Worm (Caenorhabditis elegans) whole organism, young adult: ENCODE results near the gene B0563.7.

Experiments used
- B0019.2 ChIP-seq: fragments of 200-800 bp; sonication (Bioruptor generic); conservative IDR thresholded peaks from 2 replicates; pipeline ENCODE4 v1.3.6; 2022; ENCODE audit warnings: missing genetic modification reagents, missing genetic modification characterization, missing compliant biosample characterization
- F37B4.10 ChIP-seq: fragments of 200-800 bp; sonication (Bioruptor generic); IDR thresholded peaks from 2 replicates; pipeline ENCODE4 v1.3.6; 2022; ENCODE audit warnings: missing genetic modification characterization, missing compliant biosample characterization
- ceh-58 ChIP-seq: fragments of 200-800 bp; sonication (Bioruptor generic); IDR thresholded peaks from 2 replicates; pipeline ENCODE4 v1.3.6; 2022; ENCODE audit warnings: missing genetic modification characterization, missing compliant biosample characterization
- ets-4 ChIP-seq: fragments of 200-800 bp; sonication (Bioruptor generic); optimal IDR thresholded peaks from 2 replicates; lab custom pipeline; 2018; ENCODE audit warnings: mild to moderate bottlenecking, missing genetic modification characterization, missing compliant biosample characterization
- let-526 ChIP-seq: fragments of 200-800 bp; sonication (Bioruptor generic); IDR thresholded peaks from 2 replicates; pipeline ENCODE4 v1.3.6; 2022; ENCODE audit warnings: missing genetic modification reagents, missing genetic modification characterization, missing compliant biosample characterization
- let-607 ChIP-seq, 2 experiments: fragments of 200-800 bp in 1 of 2; sonication (Bioruptor generic) in 1 of 2; sonication (generic microtip) in 1 of 2; optimal IDR thresholded peaks; 2 replicates each; lab custom pipeline; 2016 to 2018; ENCODE audit warnings: mild to moderate bottlenecking in 2 of 2, missing compliant biosample characterization in 2 of 2, missing genetic modification characterization in 2 of 2, moderate library complexity in 2 of 2, missing genotype in 1 of 2
- lin-54 ChIP-seq: fragments of 200-800 bp; sonication (Bioruptor generic); optimal IDR thresholded peaks from 2 replicates; lab custom pipeline; 2018; ENCODE audit warnings: mild to moderate bottlenecking, missing genetic modification characterization, missing compliant biosample characterization
- madf-10 ChIP-seq: sonication (generic microtip); optimal IDR thresholded peaks from 2 replicates; lab custom pipeline; 2016; ENCODE audit warnings: mild to moderate bottlenecking, missing genetic modification characterization, missing compliant biosample characterization
- madf-8 ChIP-seq: fragments of 200-800 bp; sonication (Bioruptor generic); conservative IDR thresholded peaks from 2 replicates; pipeline ENCODE4 v1.3.6; 2022; ENCODE audit warnings: missing genetic modification reagents, missing genetic modification characterization, missing compliant biosample characterization
- pha-4 ChIP-seq: fragments of 150-350 bp; sonication (generic microtip); optimal IDR thresholded peaks from 2 replicates; lab custom pipeline; 2014; ENCODE audit warnings: missing biosample characterization, missing genetic modification reagents, missing genetic modification characterization
- tbp1 ChIP-seq: fragments of 200-800 bp; sonication (Bioruptor generic); optimal IDR thresholded peaks from 2 replicates; lab custom pipeline; 2018; ENCODE audit warnings: mild to moderate bottlenecking, missing genetic modification characterization, missing compliant biosample characterization
- zfh-2 ChIP-seq: fragments of 200-800 bp; sonication (Bioruptor generic); conservative IDR thresholded peaks from 2 replicates; pipeline ENCODE4 v1.3.6; 2022; ENCODE audit warnings: missing genetic modification reagents, missing genetic modification characterization, missing compliant biosample characterization

DNA sequence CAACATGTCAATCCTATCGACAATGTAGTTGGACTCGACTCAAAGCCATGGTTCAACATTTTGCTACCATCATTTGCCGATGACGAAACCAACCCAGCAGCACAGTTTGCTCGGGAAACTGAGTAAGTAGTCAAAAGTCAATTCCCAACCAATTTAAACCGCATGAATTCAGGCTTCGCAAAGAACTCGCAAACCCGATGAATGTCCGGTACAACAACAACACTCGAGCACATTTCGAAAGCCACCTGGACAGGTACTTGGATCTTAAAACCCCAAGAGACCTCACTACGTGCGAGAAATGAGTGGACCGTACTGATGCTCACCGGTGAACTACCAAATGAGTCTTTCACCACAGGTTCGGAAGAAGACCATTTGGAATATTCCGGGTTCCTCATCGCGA lies 40.0 kb upstream of the B0563.7 start:
- TF ChIP-seq madf-8 (GFP tag; lab: Robert Waterston, UW) (no peak), let-526 (GFP tag; lab: Robert Waterston, UW) (no peak), tbp1 (GFP tag; lab: Kevin White, UChicago) (no peak), pha-4 (tag; lab: Kevin White, UChicago) (no peak), ceh-58 (no peak), let-607 (tag; optimal IDR thresholded peaks at IDR 0.05; lab: Kevin White, UChicago) (no peak), zfh-2 (GFP tag; lab: Robert Waterston, UW) (no peak), madf-10 (tag; lab: Kevin White, UChicago) (no peak), lin-54 (no peak), F37B4.10 (GFP tag; lab: Robert Waterston, UW) (no peak), B0019.2 (GFP tag; lab: Robert Waterston, UW) (no peak), ets-4 (GFP tag; lab: Kevin White, UChicago) (no peak)
